Worm (Caenorhabditis elegans): ENCODE data around the gene coa-4.

coa-4 gene

DNA sequence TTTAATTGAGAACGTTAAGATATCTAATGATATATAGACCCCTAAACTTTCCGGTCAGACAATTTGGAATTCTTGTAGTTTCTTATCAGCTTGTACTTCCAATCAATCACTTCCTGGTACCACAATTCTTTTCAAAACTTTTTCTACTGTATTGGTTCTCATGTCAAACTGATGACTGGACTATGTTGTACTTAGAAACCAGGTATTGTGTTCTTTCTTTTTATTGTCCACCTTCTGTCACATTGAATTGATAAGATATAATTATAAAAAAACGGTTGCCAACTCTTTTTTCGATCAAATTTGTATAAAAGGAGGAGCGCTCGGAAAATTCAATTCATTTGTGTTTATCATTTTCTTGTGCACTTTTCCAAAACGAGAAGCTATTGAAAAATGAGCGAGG lies 42.9 kb upstream of the coa-4 start, which contains the start of gene C10C5.4 (continued):
- TF ChIP-seq unc-39 (tag; optimal IDR thresholded peaks at IDR 0.05) (no peak), lir-3 (tag; optimal IDR thresholded peaks at IDR 0.05) (no peak), zag-1 (tag; optimal IDR thresholded peaks at IDR 0.05) (no peak), ceh-62 (tag; optimal IDR thresholded peaks at IDR 0.05) (no peak), nhr-77 (tag; optimal IDR thresholded peaks at IDR 0.05) (no peak), lsy-2 (tag; optimal IDR thresholded peaks at IDR 0.05) (no peak), ceh-32 (tag; optimal IDR thresholded peaks at IDR 0.05; ENCODE audit: poor library complexity) (no peak), nhr-48 (tag; optimal IDR thresholded peaks at IDR 0.05) (peak; percentile 34), ama-1 (optimal IDR thresholded peaks at IDR 0.05) (no peak), F49E8.2 (tag; optimal IDR thresholded peaks at IDR 0.05; ENCODE audit: borderline replicate concordance) (no peak), dmd-6 (GFP tag; IDR thresholded peaks at IDR 0.05) (peak; percentile 79), fkh-10 (GFP tag; optimal IDR thresholded peaks at IDR 0.05) (no peak), hmg-1.1 (GFP tag; IDR thresholded peaks at IDR 0.05) (no peak), snpc-4 (tag; optimal IDR thresholded peaks at IDR 0.05) (no peak), dve-1 (tag; optimal IDR thresholded peaks at IDR 0.05; ENCODE audit: insufficient read depth) (peak; percentile 68), pha-4 (GFP tag; IDR thresholded peaks at IDR 0.05) (no peak), pha-4 (tag; optimal IDR thresholded peaks at IDR 0.05) (no peak), daf-19 (GFP tag; conservative IDR thresholded peaks at IDR 0.05) (no peak), aha-1 (tag) (no peak), set-16 (GFP tag; IDR thresholded peaks at IDR 0.05) (no peak), zfp-3 (GFP tag; conservative IDR thresholded peaks at IDR 0.05) (no peak), madf-9 (GFP tag; conservative IDR thresholded peaks at IDR 0.05) (no peak)

DNA sequence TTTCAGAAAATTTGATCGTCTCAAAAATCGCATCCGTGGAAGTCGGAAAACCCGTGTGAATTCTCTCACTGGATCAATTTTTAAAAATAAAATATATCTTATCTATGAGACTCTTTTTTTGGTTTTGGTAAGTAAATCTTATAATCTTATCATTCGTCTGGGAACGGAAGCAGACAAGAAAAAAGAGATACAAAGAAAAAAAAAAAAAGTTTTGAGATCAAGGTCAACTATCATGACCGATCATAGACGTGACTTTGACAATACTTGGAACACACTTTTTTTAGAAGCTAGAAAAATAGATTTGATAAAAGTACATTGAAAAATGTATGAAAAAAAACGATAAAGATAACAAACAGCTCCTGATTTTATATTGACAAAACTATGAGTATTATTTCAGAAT lies 41.1 kb upstream of the coa-4 start:
- TF ChIP-seq nhr-76 (tag; optimal IDR thresholded peaks at IDR 0.05) (peak; percentile 45), nhr-28 (tag; optimal IDR thresholded peaks at IDR 0.05) (peak; percentile 39), unc-62 (GFP tag; optimal IDR thresholded peaks at IDR 0.05 in 1 of 2) (no peak), unc-62 (tag; optimal IDR thresholded peaks at IDR 0.05) (no peak), Y5F2A.4 (GFP tag; optimal IDR thresholded peaks at IDR 0.05) (no peak), tra-1 (GFP tag; IDR thresholded peaks at IDR 0.05) (peak; percentile 59; the same call in 1 of the 2 replicates), dmd-6 (GFP tag; IDR thresholded peaks at IDR 0.05) (peak; percentile 70), daf-12 (tag; optimal IDR thresholded peaks at IDR 0.05) (no peak), mdt-29 (GFP tag; IDR thresholded peaks at IDR 0.05) (no peak), nhr-25 (tag; optimal IDR thresholded peaks at IDR 0.05; ENCODE audit: borderline replicate concordance, insufficient read depth) (peak; percentile 65), mxl-3 (GFP tag; optimal IDR thresholded peaks at IDR 0.05) (no peak), hlh-30 (tag; optimal IDR thresholded peaks at IDR 0.05; ENCODE audit: insufficient read depth) (peak; percentile 36), fos-1 (tag; optimal IDR thresholded peaks at IDR 0.05) (no peak), lsy-2 (tag; optimal IDR thresholded peaks at IDR 0.05) (peak in 1 of 2 experiments; percentile 31), ces-1 (GFP tag; optimal IDR thresholded peaks at IDR 0.05) (no peak), daf-8 (GFP tag; IDR thresholded peaks at IDR 0.05) (no peak), Y105C5A.15 (GFP tag; IDR thresholded peaks at IDR 0.05) (no peak), dve-1 (tag; optimal IDR thresholded peaks at IDR 0.05; ENCODE audit: insufficient read depth) (peak; percentile 49)

DNA sequence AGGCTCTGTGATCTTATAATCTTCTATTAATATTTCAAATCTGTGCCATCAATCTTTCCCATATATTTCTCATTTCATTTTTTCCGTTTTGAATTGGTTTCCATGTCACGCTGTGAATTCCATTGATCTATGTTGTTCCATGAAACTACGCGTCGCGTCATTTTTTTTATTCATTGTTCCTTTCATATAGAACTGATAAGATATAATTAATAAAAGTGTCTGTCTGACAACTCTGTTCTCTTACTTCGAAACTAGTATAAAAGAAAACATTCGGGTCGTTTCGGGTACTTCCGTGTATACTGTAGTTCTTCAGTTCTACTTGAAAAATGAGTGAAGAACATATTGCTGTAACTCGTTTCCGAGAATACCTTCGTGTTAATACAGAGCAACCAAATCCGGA lies 39.1 kb upstream of the coa-4 start, which contains the start of gene C10C5.3:
Gene C10C5.3 (plus strand): TSS at position 301 of the 400 bp plus-strand sequence.
- TF ChIP-seq spr-3 (GFP tag; optimal IDR thresholded peaks at IDR 0.05) (no peak), nhr-28 (tag; optimal IDR thresholded peaks at IDR 0.05) (no peak), aha-1 (tag) (peak; percentile 26), set-16 (GFP tag; IDR thresholded peaks at IDR 0.05) (no peak), dmd-6 (GFP tag; IDR thresholded peaks at IDR 0.05) (peak; percentile 21; the same call in 1 of the 2 replicates), mdl-1 (tag; optimal IDR thresholded peaks at IDR 0.05) (no peak), nhr-237 (tag; optimal IDR thresholded peaks at IDR 0.05) (no peak), dve-1 (tag; optimal IDR thresholded peaks at IDR 0.05; ENCODE audit: insufficient read depth) (peak; percentile 50), ceh-82 (tag; optimal IDR thresholded peaks at IDR 0.05) (no peak)

Data from whole organism, L4 larva.